Worm (Caenorhabditis elegans): ENCODE results near the gene Y73F8A.26.

Gene Y73F8A.26

DNA sequence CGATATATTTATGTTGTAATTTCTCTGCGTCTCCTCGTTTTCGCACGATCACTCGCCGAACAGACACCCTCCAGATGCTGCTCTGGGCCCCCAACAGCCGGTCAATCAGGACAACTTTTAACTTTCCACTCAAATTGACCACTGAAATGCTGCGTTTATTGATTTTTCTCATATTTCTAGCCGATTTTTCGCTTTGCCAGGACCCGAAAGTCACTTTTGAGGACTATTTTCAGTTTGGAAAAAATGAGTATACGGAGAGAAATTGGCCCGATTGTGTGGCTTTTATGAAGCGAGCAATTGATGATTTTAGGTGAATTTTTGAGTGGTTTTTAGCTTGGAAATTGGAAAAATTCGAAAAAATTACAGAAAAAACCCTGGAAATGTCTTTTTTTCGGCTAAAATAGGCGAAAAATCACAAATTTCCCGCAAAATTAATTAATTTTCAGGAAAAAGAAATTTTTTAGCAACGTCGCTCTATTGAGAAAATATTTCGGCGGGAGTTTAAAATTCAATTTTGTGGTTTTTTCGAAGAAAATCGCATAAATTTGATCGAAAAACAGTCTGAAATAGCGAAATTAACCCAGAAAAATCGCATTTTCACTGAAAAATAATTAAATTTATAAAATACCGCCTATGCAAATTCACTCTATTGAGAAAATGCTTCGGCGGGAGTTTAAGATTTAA, at the start of gene Y73F8A.26:
Y73F8A.26 (plus strand) TSS at position 73 of the 684 bp plus-strand sequence.
- TF ChIP-seq unc-62 (GFP tag; optimal IDR thresholded peaks at IDR 0.05) (no peak), nhr-10 (tag; optimal IDR thresholded peaks at IDR 0.05) (no peak), nhr-25 (tag; optimal IDR thresholded peaks at IDR 0.05) (no peak), nhr-129 (tag; optimal IDR thresholded peaks at IDR 0.05) (no peak), sma-3 (GFP tag; optimal IDR thresholded peaks at IDR 0.05) (no peak), gmeb-1 (tag; optimal IDR thresholded peaks at IDR 0.05) (no peak)

DNA sequence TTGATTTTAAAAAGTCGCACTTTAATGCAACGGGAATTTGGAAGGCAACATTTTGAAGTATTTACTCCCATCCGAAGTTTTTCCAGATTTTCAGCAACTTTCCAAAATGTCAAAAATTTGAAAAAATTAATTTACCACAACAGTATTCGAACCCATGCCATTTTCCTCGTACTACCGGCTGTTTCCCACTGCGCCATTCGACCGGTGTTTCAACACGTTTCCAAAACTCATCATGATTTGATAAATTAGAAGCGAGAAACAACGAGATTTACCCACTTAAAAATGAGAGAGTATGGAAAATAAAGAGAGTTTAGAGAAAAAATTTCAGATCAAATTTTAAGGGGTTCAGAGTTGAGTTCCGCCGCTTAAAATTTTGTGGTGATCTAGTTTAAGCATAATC, 39.7 kb upstream of the Y73F8A.26 start:
- TF ChIP-seq nhr-21 (tag; optimal IDR thresholded peaks at IDR 0.05) (no peak), skn-1 (tag; optimal IDR thresholded peaks at IDR 0.05) (no peak), lin-11 (tag; optimal IDR thresholded peaks at IDR 0.05) (no peak), nhr-25 (tag; optimal IDR thresholded peaks at IDR 0.05) (peak; percentile 52), nhr-11 (tag; optimal IDR thresholded peaks at IDR 0.05) (no peak), aly-2 (tag; optimal IDR thresholded peaks at IDR 0.05) (no peak), mbf-1 (tag; optimal IDR thresholded peaks at IDR 0.05) (no peak)

DNA sequence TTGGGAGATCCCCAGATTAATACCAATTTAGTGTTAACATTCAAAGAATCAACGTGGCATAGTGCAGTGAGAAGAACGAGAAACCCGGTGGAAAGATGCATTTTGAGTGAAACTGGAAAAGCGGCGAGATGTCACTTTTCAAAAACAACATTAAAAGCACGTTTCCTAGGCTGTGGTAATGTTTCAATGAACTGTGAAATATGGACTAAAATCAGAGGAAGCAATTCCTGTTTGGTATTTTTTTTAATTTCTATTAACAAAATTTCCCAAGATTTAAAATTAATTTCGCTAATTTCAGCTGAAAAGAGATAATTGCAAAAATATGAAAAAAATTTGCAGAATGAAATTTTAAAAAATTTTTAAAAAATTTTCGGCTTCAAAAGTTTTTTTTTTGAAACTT, 32.2 kb upstream of the Y73F8A.26 start, which contains the start of gene Y73F8A.22:
Y73F8A.22 (minus strand) TSS at position 101 of the 400 bp plus-strand sequence.
- TF ChIP-seq nhr-77 (tag; optimal IDR thresholded peaks at IDR 0.05) (no peak), ztf-1 (GFP tag; conservative IDR thresholded peaks at IDR 0.05) (no peak), ztf-4 (tag; optimal IDR thresholded peaks at IDR 0.05) (no peak), elt-3 (tag; optimal IDR thresholded peaks at IDR 0.05) (no peak), sma-9 (GFP tag; optimal IDR thresholded peaks at IDR 0.05) (no peak), sma-9 (tag; optimal IDR thresholded peaks at IDR 0.05) (no peak), snpc-4 (tag; optimal IDR thresholded peaks at IDR 0.05) (no peak), ama-1 (optimal IDR thresholded peaks at IDR 0.05) (no peak), crh-2 (tag; optimal IDR thresholded peaks at IDR 0.05) (no peak), nhr-6 (tag; optimal IDR thresholded peaks at IDR 0.05) (no peak), R02D3.7 (tag; optimal IDR thresholded peaks at IDR 0.05) (no peak), peb-1 (tag; optimal IDR thresholded peaks at IDR 0.05) (no peak)

DNA sequence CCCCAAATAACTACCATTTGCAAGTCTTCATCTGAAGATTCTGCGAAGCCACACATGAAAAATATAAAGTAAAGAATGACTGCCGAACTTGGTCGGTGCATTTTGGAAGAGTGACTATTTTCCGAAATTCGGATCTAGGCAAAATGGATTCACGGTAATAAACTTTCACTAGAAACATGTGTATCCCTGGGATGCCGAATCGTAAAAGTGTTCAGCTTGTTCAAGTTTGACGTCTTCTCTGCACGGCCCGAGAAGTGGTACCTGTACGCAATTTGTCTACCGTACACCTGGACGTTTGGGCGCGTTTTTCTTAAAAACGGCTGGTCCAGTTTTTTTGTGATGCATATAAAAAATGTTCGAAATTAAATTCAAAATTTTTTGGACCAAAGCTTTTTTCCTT, 29.0 kb upstream of the Y73F8A.26 start, which contains the start of gene Y73F8A.23:
Y73F8A.23 (minus strand) TSS at position 101 of the 400 bp plus-strand sequence.
- TF ChIP-seq ztf-1 (GFP tag; conservative IDR thresholded peaks at IDR 0.05) (no peak), mbf-1 (tag; optimal IDR thresholded peaks at IDR 0.05) (no peak), nhr-237 (tag; optimal IDR thresholded peaks at IDR 0.05) (no peak), ceh-82 (tag; optimal IDR thresholded peaks at IDR 0.05) (no peak), nhr-10 (tag; optimal IDR thresholded peaks at IDR 0.05) (no peak), mdl-1 (tag; optimal IDR thresholded peaks at IDR 0.05) (no peak), unc-55 (GFP tag; optimal IDR thresholded peaks at IDR 0.05) (no peak)

ce11 chrIV:15453137-15453788, 20.2 kb upstream of the Y73F8A.26 start, which contains the start of gene gtf-2H4:
gtf-2H4 (minus strand) TSS chrIV:15453187.
- TF ChIP-seq ztf-4 (tag; optimal IDR thresholded peaks at IDR 0.05) = no peak
- TF ChIP-seq sma-3 (GFP tag; optimal IDR thresholded peaks at IDR 0.05) = no peak
- no peak for TF ChIP-seq snpc-4 (tag; optimal IDR thresholded peaks at IDR 0.05)
- TF ChIP-seq ztf-11 (tag; optimal IDR thresholded peaks at IDR 0.05) = no peak
- no peak for TF ChIP-seq sma-9 (GFP tag; optimal IDR thresholded peaks at IDR 0.05)
- TF ChIP-seq sma-9 (tag; optimal IDR thresholded peaks at IDR 0.05) = no peak
- TF ChIP-seq unc-55 (GFP tag; optimal IDR thresholded peaks at IDR 0.05) = no peak
- TF ChIP-seq lin-11 (tag; optimal IDR thresholded peaks at IDR 0.05) = no peak
- TF ChIP-seq elt-1 (tag; optimal IDR thresholded peaks at IDR 0.05) = no peak
- TF ChIP-seq blmp-1 (tag; optimal IDR thresholded peaks at IDR 0.05; ENCODE audit: insufficient read depth) = no peak
- no peak for TF ChIP-seq crh-2 (tag; optimal IDR thresholded peaks at IDR 0.05)
- TF ChIP-seq ceh-82 (tag; optimal IDR thresholded peaks at IDR 0.05) = no peak
- no peak for TF ChIP-seq nhr-129 (tag; optimal IDR thresholded peaks at IDR 0.05)
- no peak for TF ChIP-seq lsy-2 (tag; optimal IDR thresholded peaks at IDR 0.05)
